Worm (Caenorhabditis elegans) whole organism, L4 larva: ENCODE data around the gene dmd-6.

Experiments used
- D1046.2 ChIP-seq: fragments of 200-800 bp; sonication (Bioruptor generic); IDR thresholded peaks from 2 replicates; pipeline ENCODE4 v1.3.6; 2022; ENCODE audit warnings: missing genetic modification characterization, missing compliant biosample characterization
- F44E2.7 ChIP-seq: fragments of 200-800 bp; sonication (Bioruptor generic); IDR thresholded peaks from 2 replicates; pipeline ENCODE4 v2.1.2; 2022; ENCODE audit warnings: missing genetic modification characterization, missing compliant biosample characterization
- Y105C5A.15 ChIP-seq: fragments of 200-800 bp; sonication (Bioruptor generic); IDR thresholded peaks from 2 replicates; pipeline ENCODE4 v1.3.6; 2022; ENCODE audit warnings: missing genetic modification characterization, missing compliant biosample characterization
- Y48G9A.11 ChIP-seq: fragments of 200-800 bp; sonication (Bioruptor generic); IDR thresholded peaks from 2 replicates; pipeline ENCODE4 v1.3.6; 2022; ENCODE audit warnings: missing genetic modification reagents, missing genetic modification characterization, missing compliant biosample characterization
- Y5F2A.4 ChIP-seq: fragments of 200-800 bp; sonication (Bioruptor generic); optimal IDR thresholded peaks from 2 replicates; lab custom pipeline; 2018; ENCODE audit warnings: mild to moderate bottlenecking, missing genetic modification characterization, missing compliant biosample characterization
- ZK337.2 ChIP-seq: fragments of 200-800 bp; sonication (Bioruptor generic); IDR thresholded peaks from 2 replicates; pipeline ENCODE4 v1.3.6; 2022; ENCODE audit warnings: missing genetic modification reagents, missing genetic modification characterization, missing compliant biosample characterization
- ZK546.5 ChIP-seq, 2 experiments: sonication (generic microtip); optimal IDR thresholded peaks; 2 replicates each; lab custom pipeline; 2017; ENCODE audit warnings: missing biosample characterization in 2 of 2, missing genetic modification characterization in 2 of 2
- aha-1 ChIP-seq: fragments of 150-350 bp; peaks from one replicate; lab custom pipeline; 2014; ENCODE audit warnings: missing biosample characterization, missing genetic modification characterization
- aly-2 ChIP-seq: sonication (generic microtip); optimal IDR thresholded peaks from 2 replicates; lab custom pipeline; 2018; ENCODE audit warnings: missing biosample characterization, missing genetic modification characterization
- arid-1 ChIP-seq: fragments of 200-800 bp; sonication (Bioruptor generic); conservative IDR thresholded peaks from 2 replicates; pipeline ENCODE4 v1.3.6; 2022; ENCODE audit warnings: missing genetic modification reagents, missing genetic modification characterization, missing compliant biosample characterization
- ceh-20 ChIP-seq: fragments of 200-800 bp; sonication (Bioruptor generic); IDR thresholded peaks from 2 replicates; pipeline ENCODE4 v1.3.6; 2022; ENCODE audit warnings: missing genetic modification reagents, missing genetic modification characterization, missing compliant biosample characterization
- ceh-32 ChIP-seq: sonication (generic microtip); optimal IDR thresholded peaks from 2 replicates; lab custom pipeline; 2016; ENCODE audit warnings: mild to moderate bottlenecking, missing genetic modification characterization, missing compliant biosample characterization; ENCODE audit not compliant: poor library complexity
- ceh-62 ChIP-seq: sonication (generic microtip); optimal IDR thresholded peaks from 2 replicates; lab custom pipeline; 2017; ENCODE audit warnings: missing biosample characterization, missing genetic modification characterization
- ceh-82 ChIP-seq: sonication (generic microtip); optimal IDR thresholded peaks from 2 replicates; lab custom pipeline; 2017; ENCODE audit warnings: missing biosample characterization, missing genetic modification characterization
- ces-1 ChIP-seq: fragments of 150-350 bp; sonication (generic microtip); optimal IDR thresholded peaks from 4 replicates; lab custom pipeline; 2014; ENCODE audit warnings: missing biosample characterization, missing genetic modification reagents, missing genetic modification characterization
- cey-2 ChIP-seq: sonication (generic microtip); optimal IDR thresholded peaks from 3 replicates; lab custom pipeline; 2017; ENCODE audit warnings: missing genetic modification characterization, mild to moderate bottlenecking, missing compliant biosample characterization, antibody characterized with exemption, borderline replicate concordance; ENCODE audit not compliant: insufficient read depth
- ctbp-1 ChIP-seq: fragments of 200-800 bp; sonication (Bioruptor generic); IDR thresholded peaks from 2 replicates; pipeline ENCODE4 v1.3.6; 2022; ENCODE audit warnings: missing genetic modification reagents, missing genetic modification characterization, missing compliant biosample characterization
- daf-12 ChIP-seq: fragments of 150-350 bp; optimal IDR thresholded peaks from 2 replicates; lab custom pipeline; 2014; ENCODE audit warnings: missing biosample characterization, missing genetic modification reagents, missing genetic modification characterization
- daf-16 ChIP-seq, 3 experiments: sonication (generic microtip); optimal IDR thresholded peaks; 2 replicates each; lab custom pipeline; 2016 to 2017; ENCODE audit warnings: missing genetic modification characterization in 3 of 3, missing genetic modification reagents in 3 of 3, mild to moderate bottlenecking in 2 of 3, missing compliant biosample characterization in 2 of 3, missing biosample characterization in 1 of 3, moderate library complexity in 1 of 3
- daf-19 ChIP-seq: fragments of 200-800 bp; sonication (Bioruptor generic); conservative IDR thresholded peaks from 2 replicates; pipeline ENCODE4 v1.3.6; 2022; ENCODE audit warnings: missing genetic modification characterization, missing compliant biosample characterization
- daf-8 ChIP-seq: fragments of 200-800 bp; sonication (Bioruptor generic); IDR thresholded peaks from 2 replicates; pipeline ENCODE4 v1.3.6; 2022; ENCODE audit warnings: missing genetic modification characterization, missing compliant biosample characterization
- dmd-8 ChIP-seq: fragments of 200-800 bp; sonication (Bioruptor generic); IDR thresholded peaks from 2 replicates; pipeline ENCODE4 v1.3.6; 2022; ENCODE audit warnings: missing genetic modification characterization, missing compliant biosample characterization
- duxl-1 ChIP-seq: sonication (generic microtip); optimal IDR thresholded peaks from 2 replicates; lab custom pipeline; 2016; ENCODE audit warnings: mild to moderate bottlenecking, missing genetic modification characterization, moderate library complexity, missing compliant biosample characterization; ENCODE audit not compliant: poor library complexity
- egl-27 ChIP-seq: sonication (generic microtip); optimal IDR thresholded peaks from 3 replicates; lab custom pipeline; 2017; ENCODE audit warnings: missing biosample characterization, missing genetic modification reagents, missing genetic modification characterization
- hif-1 ChIP-seq, 2 experiments: sonication (generic microtip); optimal IDR thresholded peaks; 2 replicates each; lab custom pipeline; 2016 to 2017; ENCODE audit warnings: missing compliant biosample characterization in 2 of 2, missing genetic modification characterization in 2 of 2, missing genetic modification reagents in 2 of 2, missing genotype in 2 of 2, mild to moderate bottlenecking in 1 of 2
- hlh-30 ChIP-seq: sonication (generic microtip); optimal IDR thresholded peaks from 2 replicates; lab custom pipeline; 2017; ENCODE audit warnings: antibody characterized with exemption, mild to moderate bottlenecking, missing genetic modification characterization, missing compliant biosample characterization; ENCODE audit not compliant: insufficient read depth
- lin-1 ChIP-seq: fragments of 200-800 bp; sonication (Bioruptor generic); IDR thresholded peaks from 2 replicates; pipeline ENCODE4 v1.3.6; 2022; ENCODE audit warnings: missing genetic modification reagents, missing genetic modification characterization, missing compliant biosample characterization
- lin-38 ChIP-seq: fragments of 200-800 bp; sonication (Bioruptor generic); IDR thresholded peaks from 2 replicates; pipeline ENCODE4 v1.3.6; 2022; ENCODE audit warnings: missing genetic modification reagents, missing genetic modification characterization, missing compliant biosample characterization
- lin-39 ChIP-seq: fragments of 150-350 bp; optimal IDR thresholded peaks from 2 replicates; lab custom pipeline; 2014; ENCODE audit warnings: missing biosample characterization, missing genetic modification reagents, missing genetic modification characterization
- lsy-2 ChIP-seq, 2 experiments: fragments of 150-350 bp in 1 of 2; sonication (generic microtip) in 1 of 2; optimal IDR thresholded peaks; 2 replicates each; lab custom pipeline; 2014 to 2017; ENCODE audit warnings: missing biosample characterization in 2 of 2, missing genetic modification characterization in 2 of 2
- mdl-1 ChIP-seq, 2 experiments: fragments of 150-350 bp in 1 of 2; sonication (generic microtip) in 1 of 2; optimal IDR thresholded peaks; 2 replicates each; lab custom pipeline; 2014 to 2017; ENCODE audit warnings: missing biosample characterization in 2 of 2, missing genetic modification characterization in 2 of 2
- mdt-29 ChIP-seq: fragments of 200-800 bp; sonication (Bioruptor generic); IDR thresholded peaks from 2 replicates; pipeline ENCODE4 v1.3.6; 2022; ENCODE audit warnings: missing genetic modification reagents, missing genetic modification characterization, missing compliant biosample characterization
- mep-1 ChIP-seq: fragments of 150-350 bp; sonication (generic microtip); optimal IDR thresholded peaks from 3 replicates; lab custom pipeline; 2014; ENCODE audit warnings: missing biosample characterization, missing genetic modification characterization
- nhr-10 ChIP-seq: fragments of 150-350 bp; optimal IDR thresholded peaks from 2 replicates; lab custom pipeline; 2014; ENCODE audit warnings: missing biosample characterization, missing genetic modification characterization
- nhr-111 ChIP-seq: fragments of 200-800 bp; sonication (Bioruptor generic); optimal IDR thresholded peaks from 2 replicates; lab custom pipeline; 2018; ENCODE audit warnings: mild to moderate bottlenecking, missing genetic modification characterization, missing compliant biosample characterization
- nhr-28 ChIP-seq: fragments of 150-350 bp; optimal IDR thresholded peaks from 2 replicates; lab custom pipeline; 2014; ENCODE audit warnings: missing biosample characterization, missing genetic modification characterization
- nhr-76 ChIP-seq: fragments of 150-350 bp; optimal IDR thresholded peaks from 2 replicates; lab custom pipeline; 2014; ENCODE audit warnings: missing biosample characterization, missing genetic modification characterization
- pqm-1 ChIP-seq: sonication (generic microtip); optimal IDR thresholded peaks from 2 replicates; lab custom pipeline; 2017; ENCODE audit warnings: missing biosample characterization, missing genetic modification characterization
- rbr-2 ChIP-seq: sonication (generic microtip); optimal IDR thresholded peaks from 2 replicates; lab custom pipeline; 2016; ENCODE audit warnings: missing genotype, missing genetic modification characterization, missing compliant biosample characterization
- sdz-12 ChIP-seq: fragments of 200-800 bp; sonication (Bioruptor generic); optimal IDR thresholded peaks from 2 replicates; lab custom pipeline; 2018; ENCODE audit warnings: mild to moderate bottlenecking, missing genetic modification characterization, missing compliant biosample characterization
- set-16 ChIP-seq: fragments of 200-800 bp; sonication (Bioruptor generic); IDR thresholded peaks from 2 replicates; pipeline ENCODE4 v1.3.6; 2022; ENCODE audit warnings: missing genetic modification reagents, missing genetic modification characterization, missing compliant biosample characterization
- snpc-1.2 ChIP-seq: fragments of 200-800 bp; sonication (Bioruptor generic); IDR thresholded peaks from 2 replicates; pipeline ENCODE4 v1.3.6; 2022; ENCODE audit warnings: missing genetic modification reagents, missing genetic modification characterization, missing compliant biosample characterization
- spr-1 ChIP-seq: sonication (generic microtip); optimal IDR thresholded peaks from 2 replicates; lab custom pipeline; 2016; ENCODE audit warnings: mild to moderate bottlenecking, missing genetic modification characterization, missing compliant biosample characterization
- unc-39 ChIP-seq: sonication (generic microtip); optimal IDR thresholded peaks from 2 replicates; lab custom pipeline; 2017; ENCODE audit warnings: missing biosample characterization, missing genetic modification characterization
- unc-62 ChIP-seq, 3 experiments: fragments of 150-350 bp in 1 of 3; sonication (generic microtip); optimal IDR thresholded peaks in 2 of 3; peaks in 1 of 3; 1 replicate in 1 of 3; 2 replicates in 2 of 3; lab custom pipeline; 2014 to 2017; ENCODE audit warnings: missing biosample characterization in 3 of 3, missing genetic modification characterization in 3 of 3, missing genetic modification reagents in 3 of 3, missing genotype in 1 of 3
- vab-7 ChIP-seq: fragments of 200-800 bp; sonication (Bioruptor generic); IDR thresholded peaks from 2 replicates; pipeline ENCODE4 v1.3.6; 2022; ENCODE audit warnings: missing genetic modification reagents, missing genetic modification characterization, missing compliant biosample characterization
- zag-1 ChIP-seq: fragments of 150-350 bp; optimal IDR thresholded peaks from 2 replicates; lab custom pipeline; 2014; ENCODE audit warnings: missing biosample characterization, missing genetic modification characterization
- zfp-2 ChIP-seq: sonication (generic microtip); optimal IDR thresholded peaks from 2 replicates; lab custom pipeline; 2016; ENCODE audit warnings: mild to moderate bottlenecking, missing genetic modification characterization, missing compliant biosample characterization
- zfp-3 ChIP-seq: fragments of 200-800 bp; sonication (Bioruptor generic); conservative IDR thresholded peaks from 2 replicates; pipeline ENCODE4 v1.3.6; 2022; ENCODE audit warnings: missing genetic modification reagents, missing genetic modification characterization, missing compliant biosample characterization
- zip-11 ChIP-seq: fragments of 200-800 bp; sonication (Bioruptor generic); IDR thresholded peaks from 2 replicates; pipeline ENCODE4 v1.3.6; 2022; ENCODE audit warnings: missing genetic modification characterization, missing compliant biosample characterization

Gene dmd-6

ce11 chrIV:14614176-14614740 is 2.1 kb upstream of the dmd-6 start (continued):
- TF ChIP-seq nhr-28 (peak; percentile 70), rbr-2 (tag; lab: Kevin White, UChicago) (no peak), mdl-1 (tag; optimal IDR thresholded peaks at IDR 0.05; lab: Kevin White, UChicago) (peak in 1 of 2 experiments; percentile 77), set-16 (GFP tag; lab: Robert Waterston, UW) (no peak), Y105C5A.15 (GFP tag; lab: Robert Waterston, UW) (no peak), ceh-20 (no peak), nhr-111 (GFP tag; lab: Kevin White, UChicago) (no peak), F44E2.7 (GFP tag; lab: Robert Waterston, UW) (no peak), lin-1 (no peak), zip-11 (GFP tag; lab: Robert Waterston, UW) (no peak), pqm-1 (tag; lab: Kevin White, UChicago) (no peak), sdz-12 (no peak), ceh-62 (tag; lab: Kevin White, UChicago) (no peak), mdt-29 (no peak), duxl-1 (no peak), ZK337.2 (GFP tag; lab: Robert Waterston, UW) (no peak), unc-39 (tag; lab: Kevin White, UChicago) (no peak), unc-62 (GFP tag; optimal IDR thresholded peaks at IDR 0.05 in 1 of 2; lab: Kevin White, UChicago) (no peak), unc-62 (tag; optimal IDR thresholded peaks at IDR 0.05; lab: Kevin White, UChicago) (no peak), lin-39 (tag; lab: Kevin White, UChicago) (no peak), nhr-10 (tag; lab: Kevin White, UChicago) (peak; percentile 46), egl-27 (tag; lab: Kevin White, UChicago) (no peak), ces-1 (GFP tag; lab: Kevin White, UChicago) (no peak), daf-16 (GFP tag; optimal IDR thresholded peaks at IDR 0.05; lab: Kevin White, UChicago) (no peak), daf-16 (tag; optimal IDR thresholded peaks at IDR 0.05; lab: Kevin White, UChicago) (no peak), aha-1 (tag; lab: Kevin White, UChicago) (no peak), D1046.2 (GFP tag; lab: Robert Waterston, UW) (no peak), mep-1 (tag; lab: Kevin White, UChicago) (peak; percentile 7), Y48G9A.11 (GFP tag; lab: Robert Waterston, UW) (no peak), aly-2 (tag; lab: Kevin White, UChicago) (no peak), daf-19 (GFP tag; lab: Robert Waterston, UW) (no peak), zfp-3 (GFP tag; lab: Robert Waterston, UW) (no peak), snpc-1.2 (GFP tag; lab: Robert Waterston, UW) (no peak), arid-1 (GFP tag; lab: Robert Waterston, UW) (no peak), cey-2 (tag; lab: Kevin White, UChicago) (peak; percentile 10), Y5F2A.4 (GFP tag; lab: Kevin White, UChicago) (no peak), ceh-32 (tag; lab: Kevin White, UChicago) (no peak), ceh-82 (tag; lab: Kevin White, UChicago) (no peak), vab-7 (GFP tag; lab: Robert Waterston, UW) (no peak), zag-1 (no peak), hlh-30 (tag; lab: Kevin White, UChicago) (peak; percentile 67), spr-1 (tag; lab: Kevin White, UChicago) (no peak), dmd-8 (no peak), daf-12 (tag; lab: Kevin White, UChicago) (no peak), zfp-2 (tag; lab: Kevin White, UChicago) (no peak), hif-1 (tag; optimal IDR thresholded peaks at IDR 0.05; lab: Kevin White, UChicago) (peak in 1 of 2 experiments; percentile 41), ctbp-1 (GFP tag; lab: Robert Waterston, UW) (no peak), lsy-2 (tag; optimal IDR thresholded peaks at IDR 0.05; lab: Kevin White, UChicago) (no peak), nhr-76 (tag; lab: Kevin White, UChicago) (no peak), ZK546.5 (tag; optimal IDR thresholded peaks at IDR 0.05; lab: Kevin White, UChicago) (no peak), daf-8 (GFP tag; lab: Robert Waterston, UW) (no peak), lin-38 (GFP tag; lab: Robert Waterston, UW) (no peak)
